Fruit fly (Drosophila melanogaster) whole organism, wandering third instar larva: Measurements from ENCODE around the gene CG13108.
A peak's percentile ranks its signal among the peaks of the same experiment; 100 is the strongest.

ENCODE experiments used
- Abd-B ChIP-seq: fragments of >200 bp; optimal IDR thresholded peaks from 2 replicates; lab custom pipeline; 2017; ENCODE audit warnings: missing biosample characterization, missing genetic modification characterization
- CG32264 ChIP-seq: fragments of 200-800 bp; sonication (Bioruptor generic); optimal IDR thresholded peaks from 2 replicates; lab custom pipeline; 2016; ENCODE audit warnings: missing biosample characterization, missing genetic modification characterization
- CG9705 ChIP-seq: fragments of 200-800 bp; sonication (Bioruptor generic); optimal IDR thresholded peaks from 2 replicates; lab custom pipeline; 2018; ENCODE audit warnings: missing biosample characterization, mild to moderate bottlenecking, missing genetic modification characterization
- CrebA ChIP-seq: fragments of 200-800 bp; sonication (Bioruptor generic); optimal IDR thresholded peaks from 2 replicates; lab custom pipeline; 2016; ENCODE audit warnings: missing biosample characterization, mild to moderate bottlenecking, missing genetic modification characterization, borderline replicate concordance
- Dfd ChIP-seq: fragments of >200 bp; optimal IDR thresholded peaks from 2 replicates; lab custom pipeline; 2017; ENCODE audit warnings: missing biosample characterization, missing genetic modification characterization
- Dif ChIP-seq: fragments of 200-275, 200-300 bp; sonication (Bioruptor generic); optimal IDR thresholded peaks from 2 replicates; lab custom pipeline; 2018; ENCODE audit warnings: missing biosample characterization, missing genetic modification characterization; ENCODE audit not compliant: partially characterized antibody
- GATAd ChIP-seq: sonication (Bioruptor generic); optimal IDR thresholded peaks from 2 replicates; lab custom pipeline; 2016; ENCODE audit warnings: missing biosample characterization, missing genetic modification characterization
- HLH106 ChIP-seq: fragments of 200-800 bp; optimal IDR thresholded peaks from 3 replicates; lab custom pipeline; 2019; ENCODE audit warnings: missing biosample characterization, mild to moderate bottlenecking, missing genetic modification characterization, moderate library complexity
- Hnf4 ChIP-seq: fragments of 200-800 bp; sonication (Bioruptor generic); optimal IDR thresholded peaks from 2 replicates; lab custom pipeline; 2016; ENCODE audit warnings: missing biosample characterization, mild to moderate bottlenecking, missing genetic modification characterization
- Hr78 ChIP-seq: fragments of >200 bp; optimal IDR thresholded peaks from 2 replicates; lab custom pipeline; 2017; ENCODE audit warnings: missing biosample characterization, missing genetic modification characterization
- Hr83 ChIP-seq: fragments of 200-300 bp; sonication (Bioruptor generic); optimal IDR thresholded peaks from 2 replicates; lab custom pipeline; 2016; ENCODE audit warnings: missing biosample characterization, mild to moderate bottlenecking, missing genetic modification characterization, moderate library complexity; ENCODE audit not compliant: poor library complexity, severe bottlenecking
- Jra ChIP-seq: sonication (Bioruptor generic); optimal IDR thresholded peaks from 2 replicates; lab custom pipeline; 2016; ENCODE audit warnings: missing biosample characterization, missing genetic modification characterization
- Mio ChIP-seq: sonication (Bioruptor generic); optimal IDR thresholded peaks from 2 replicates; lab custom pipeline; 2016; ENCODE audit warnings: missing biosample characterization, missing genetic modification characterization
- Myc ChIP-seq: fragments of >200 bp; optimal IDR thresholded peaks from 2 replicates; lab custom pipeline; 2017
- N ChIP-seq: fragments of >200 bp; optimal IDR thresholded peaks from 2 replicates; lab custom pipeline; 2018; ENCODE audit warnings: missing biosample characterization, missing external identifiers, missing genetic modification characterization
- OdsH ChIP-seq: fragments of 200-800 bp; sonication (Bioruptor generic); optimal IDR thresholded peaks from 2 replicates; lab custom pipeline; 2016; ENCODE audit warnings: missing biosample characterization, mild to moderate bottlenecking, missing genetic modification characterization
- Rel ChIP-seq, 2 experiments: fragments of 200-800 bp; sonication (Bioruptor generic) in 1 of 2; optimal IDR thresholded peaks; 2 replicates in 1 of 2; 3 replicates in 1 of 2; lab custom pipeline; 2016 to 2019; ENCODE audit warnings: mild to moderate bottlenecking in 2 of 2, missing biosample characterization in 2 of 2, missing genetic modification characterization in 2 of 2, moderate library complexity in 1 of 2
- Sp1 ChIP-seq: fragments of 200-800 bp; sonication (Bioruptor generic); optimal IDR thresholded peaks from 3 replicates; lab custom pipeline; 2019; ENCODE audit warnings: missing biosample characterization, mild to moderate bottlenecking, missing genetic modification characterization, moderate library complexity
- Vsx2 ChIP-seq: fragments of 200-300, 225-300 bp; sonication (Bioruptor generic); optimal IDR thresholded peaks from 2 replicates; lab custom pipeline; 2018; ENCODE audit warnings: missing biosample characterization, missing genetic modification characterization; ENCODE audit not compliant: partially characterized antibody
- br ChIP-seq: fragments of 200-800 bp; sonication (Bioruptor generic); optimal IDR thresholded peaks from 2 replicates; lab custom pipeline; 2016; ENCODE audit warnings: missing biosample characterization, missing genetic modification characterization
- brk ChIP-seq: fragments of 200-800 bp; sonication (Bioruptor generic); optimal IDR thresholded peaks from 2 replicates; lab custom pipeline; 2016; ENCODE audit warnings: missing biosample characterization, mild to moderate bottlenecking, missing genetic modification characterization
- dl ChIP-seq, 2 experiments: fragments of 175-275, 200-275 bp in 1 of 2; fragments of 200-275 bp in 1 of 2; sonication (Bioruptor generic); optimal IDR thresholded peaks; lab custom pipeline; 2018; ENCODE audit warnings: mild to moderate bottlenecking in 2 of 2, missing biosample characterization in 2 of 2, missing genetic modification characterization in 2 of 2, moderate library complexity in 2 of 2; ENCODE audit not compliant: partially characterized antibody in 2 of 2, insufficient read depth in 1 of 2
- dmrt93B ChIP-seq: fragments of 200-800 bp; sonication (Bioruptor generic); optimal IDR thresholded peaks from 2 replicates; lab custom pipeline; 2018; ENCODE audit warnings: missing biosample characterization, mild to moderate bottlenecking, missing genetic modification characterization
- dsf ChIP-seq: sonication (Bioruptor generic); optimal IDR thresholded peaks from 2 replicates; lab custom pipeline; 2016; ENCODE audit warnings: missing biosample characterization, missing genetic modification characterization, borderline replicate concordance
- ey ChIP-seq: fragments of 200-800 bp; sonication (Bioruptor generic); optimal IDR thresholded peaks from 2 replicates; lab custom pipeline; 2016; ENCODE audit warnings: missing biosample characterization, missing genetic modification characterization
- foxo ChIP-seq, 2 experiments: fragments of 200-800 bp; sonication (Bioruptor generic); optimal IDR thresholded peaks; 2 replicates in 1 of 2; 3 replicates in 1 of 2; lab custom pipeline; 2016 to 2017; ENCODE audit warnings: missing biosample characterization in 2 of 2, missing genetic modification characterization in 2 of 2
- fru ChIP-seq: fragments of 200-800 bp; sonication (Bioruptor generic); optimal IDR thresholded peaks from 3 replicates; lab custom pipeline; 2016; ENCODE audit warnings: missing biosample characterization, mild to moderate bottlenecking, missing genetic modification characterization
- h ChIP-seq: fragments of 200-800 bp; sonication (Bioruptor generic); optimal IDR thresholded peaks from 3 replicates; lab custom pipeline; 2016; ENCODE audit warnings: missing biosample characterization, mild to moderate bottlenecking, missing genetic modification characterization
- jim ChIP-seq: fragments of 175-275, 200-325 bp; sonication (Bioruptor generic); optimal IDR thresholded peaks from 2 replicates; lab custom pipeline; 2016; ENCODE audit warnings: missing biosample characterization, mild to moderate bottlenecking, missing genetic modification characterization
- lola ChIP-seq: fragments of >200 bp; optimal IDR thresholded peaks from 2 replicates; lab custom pipeline; 2017; ENCODE audit warnings: missing biosample characterization, missing genetic modification characterization
- pan ChIP-seq: fragments of >200 bp; optimal IDR thresholded peaks from 2 replicates; lab custom pipeline; 2017
- psq ChIP-seq: fragments of 200-800 bp; sonication (Bioruptor generic); optimal IDR thresholded peaks from 3 replicates; lab custom pipeline; 2017; ENCODE audit warnings: missing biosample characterization, mild to moderate bottlenecking, missing genetic modification characterization, moderate library complexity
- rgr ChIP-seq: fragments of 200-800 bp; sonication (Bioruptor generic); optimal IDR thresholded peaks from 3 replicates; lab custom pipeline; 2016; ENCODE audit warnings: missing biosample characterization, mild to moderate bottlenecking, missing genetic modification characterization
- sage ChIP-seq: fragments of 200-800 bp; sonication (Bioruptor generic); optimal IDR thresholded peaks from 2 replicates; lab custom pipeline; 2016; ENCODE audit warnings: missing biosample characterization, mild to moderate bottlenecking, missing genetic modification characterization
- sv ChIP-seq: fragments of 200-800 bp; sonication (Bioruptor generic); optimal IDR thresholded peaks from 3 replicates; lab custom pipeline; 2016; ENCODE audit warnings: missing biosample characterization, missing genetic modification characterization
- tai ChIP-seq: sonication (Bioruptor generic); optimal IDR thresholded peaks from 2 replicates; lab custom pipeline; 2016; ENCODE audit warnings: missing biosample characterization, missing genetic modification characterization
- usp ChIP-seq: fragments of >200 bp; optimal IDR thresholded peaks from 2 replicates; lab custom pipeline; 2017; ENCODE audit warnings: missing biosample characterization, missing genetic modification characterization
- woc ChIP-seq: sonication (Bioruptor generic); optimal IDR thresholded peaks from 2 replicates; lab custom pipeline; 2016; ENCODE audit warnings: missing biosample characterization, mild to moderate bottlenecking, missing genetic modification characterization

Gene CG13108

DNA sequence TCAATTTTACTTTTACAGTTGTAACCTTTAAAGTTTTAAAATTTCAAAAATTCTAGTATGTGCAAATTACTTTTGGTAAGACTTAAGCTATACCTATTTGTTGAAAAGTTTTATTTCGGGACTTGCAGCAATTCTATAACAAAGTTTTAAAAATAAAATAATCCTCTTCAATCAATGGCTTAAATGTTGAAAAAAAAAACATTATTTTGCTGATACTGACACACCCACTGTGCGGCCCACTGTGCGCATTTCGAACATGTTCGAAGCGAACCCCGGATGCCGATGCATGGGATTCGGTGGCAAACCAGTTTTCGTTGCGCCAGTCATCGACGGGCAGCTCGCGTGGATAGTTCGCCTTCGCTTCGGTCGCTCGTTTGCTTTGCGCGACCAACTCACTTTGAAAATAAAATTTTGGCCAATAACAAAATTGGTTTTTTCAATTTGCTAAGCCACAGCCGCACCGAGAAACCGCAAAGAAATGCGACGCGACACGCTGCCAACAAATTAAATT, 38.6 kb upstream of the CG13108 start, which contains the start of gene CG32982 (continued):
- TF ChIP-seq woc (GFP tag; lab: Kevin White, UChicago) (peak; percentile 77), sv (GFP tag; lab: Kevin White, UChicago) (peak; percentile 91), rgr (GFP tag; lab: Kevin White, UChicago) (peak; percentile 83), lola (GFP tag; lab: Kevin White, UChicago) (no peak), Sp1 (GFP tag; lab: Kevin White, UChicago) (peak; percentile 86), GATAd (GFP tag; lab: Kevin White, UChicago) (no peak), fru (GFP tag; lab: Kevin White, UChicago) (peak; percentile 89), Dfd (GFP tag; lab: Kevin White, UChicago) (no peak), jim (GFP tag; lab: Kevin White, UChicago) (no peak), Vsx2 (GFP tag; lab: Kevin White, UChicago) (peak; percentile 66), CG32264 (peak; percentile 39), Hnf4 (GFP tag; lab: Kevin White, UChicago) (peak; percentile 66), dmrt93B (GFP tag; lab: Kevin White, UChicago) (peak; percentile 77), h (GFP tag; lab: Kevin White, UChicago) (peak; percentile 86), Rel (GFP tag; optimal IDR thresholded peaks at IDR 0.05; lab: Kevin White, UChicago) (no peak), Rel (tag; optimal IDR thresholded peaks at IDR 0.05; lab: Kevin White, UChicago) (peak; percentile 34), OdsH (peak; percentile 80)

DNA sequence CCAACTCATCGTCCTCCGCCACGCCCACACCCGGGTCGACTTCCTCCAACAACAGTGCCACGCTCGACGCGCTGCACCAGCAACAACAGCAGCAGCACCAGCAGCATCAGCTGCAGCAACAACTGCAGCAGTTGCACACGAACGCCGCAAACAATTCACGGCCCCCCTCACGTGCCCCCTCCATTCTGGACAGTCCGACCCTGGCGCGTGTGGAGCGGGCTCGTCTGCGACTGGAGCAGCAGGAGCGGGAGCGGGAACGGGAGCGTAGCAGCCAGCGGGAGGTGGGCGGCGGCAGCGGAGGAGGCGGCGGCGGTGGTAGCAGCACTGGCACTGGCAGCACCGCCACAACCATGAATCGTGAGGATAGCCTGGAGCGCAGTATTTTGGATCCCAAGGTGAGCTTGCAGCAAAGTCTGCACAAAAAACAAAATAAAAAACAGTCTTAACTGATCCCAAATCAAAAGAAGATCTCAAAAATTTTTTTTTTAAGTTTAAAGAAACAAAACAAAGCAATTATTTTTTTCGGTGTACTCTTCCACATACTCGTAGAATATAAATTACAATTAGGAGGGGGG, 36.9 kb upstream of the CG13108 start:
- TF ChIP-seq foxo (GFP tag; optimal IDR thresholded peaks at IDR 0.05; lab: Kevin White, UChicago) (peak in 1 of 2 experiments; percentile 38), fru (GFP tag; lab: Kevin White, UChicago) (peak; percentile 54), rgr (GFP tag; lab: Kevin White, UChicago) (no peak)
- TF ChIP-seq, all 38 proteins: peak for 2

DNA sequence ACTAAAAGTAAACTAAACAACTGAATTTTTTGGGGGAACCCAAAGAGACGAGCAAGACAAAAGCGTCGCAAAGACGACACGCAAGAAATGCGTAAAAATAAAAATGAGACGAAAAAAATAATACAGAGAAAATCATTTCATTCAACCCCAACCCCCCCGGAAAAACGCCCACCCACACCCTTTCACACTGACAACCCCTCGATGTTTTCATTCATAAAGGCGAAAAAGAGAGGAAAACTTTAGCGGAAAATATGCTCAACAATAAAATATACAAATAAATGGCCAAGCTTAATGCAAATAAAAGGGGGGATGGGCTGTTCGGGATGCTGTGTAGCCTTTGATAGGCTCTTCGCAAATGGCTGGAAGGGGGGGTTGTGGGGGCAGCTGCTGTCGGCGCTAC, 33.1 kb upstream of the CG13108 start:
- no peak for TF ChIP-seq CrebA (GFP tag; lab: Kevin White, UChicago)
- no peak for TF ChIP-seq rgr (GFP tag; lab: Kevin White, UChicago)

DNA sequence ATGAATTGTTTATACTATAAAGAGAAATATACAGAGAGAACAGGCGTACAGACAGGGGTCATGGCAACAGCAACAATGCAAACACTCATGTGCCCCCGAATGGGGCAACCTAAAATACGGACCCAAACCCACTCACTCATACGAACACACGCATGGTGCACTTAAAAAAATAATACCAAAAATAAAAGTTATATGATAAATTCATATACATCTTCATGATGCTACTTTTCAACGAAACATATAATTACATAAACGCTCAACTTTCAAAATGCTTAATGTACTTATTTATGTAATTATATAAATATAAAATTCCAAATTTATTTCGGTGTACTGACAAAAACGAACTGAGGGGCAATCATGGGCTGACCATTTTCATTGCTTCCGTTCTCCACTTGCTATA, 30.9 kb upstream of the CG13108 start:
- no peak for TF ChIP-seq Mio (GFP tag; lab: Kevin White, UChicago)
- TF ChIP-seq sage (GFP tag; lab: Kevin White, UChicago): no peak
- TF ChIP-seq Rel (GFP tag; optimal IDR thresholded peaks at IDR 0.05; lab: Kevin White, UChicago): no peak
- TF ChIP-seq Rel (tag; optimal IDR thresholded peaks at IDR 0.05; lab: Kevin White, UChicago): no peak
- TF ChIP-seq ey (GFP tag; lab: Kevin White, UChicago): no peak
- no peak for TF ChIP-seq dmrt93B (GFP tag; lab: Kevin White, UChicago)
- peak; percentile 61 for TF ChIP-seq OdsH
- TF ChIP-seq Jra (GFP tag; lab: Kevin White, UChicago): no peak
- TF ChIP-seq tai (GFP tag; lab: Kevin White, UChicago): no peak
- TF ChIP-seq pan (lab: Kevin White, UChicago): no peak
- TF ChIP-seq h (GFP tag; lab: Kevin White, UChicago): peak; percentile 31
- no peak for TF ChIP-seq Dfd (GFP tag; lab: Kevin White, UChicago)
- TF ChIP-seq Hr83 (GFP tag; lab: Kevin White, UChicago): no peak
- TF ChIP-seq N: no peak
- no peak for TF ChIP-seq brk (GFP tag; lab: Kevin White, UChicago)
- no peak for TF ChIP-seq Hr78 (GFP tag; lab: Kevin White, UChicago)
- TF ChIP-seq sv (GFP tag; lab: Kevin White, UChicago): peak; percentile 23
- no peak for TF ChIP-seq usp
- no peak for TF ChIP-seq CrebA (GFP tag; lab: Kevin White, UChicago)
- no peak for TF ChIP-seq dl (GFP tag; optimal IDR thresholded peaks at IDR 0.05; lab: Kevin White, UChicago; ENCODE audit: insufficient read depth in 1 of 2, partially characterized antibody in 2 of 2)
- TF ChIP-seq dsf: no peak
- TF ChIP-seq jim (GFP tag; lab: Kevin White, UChicago): no peak
- TF ChIP-seq woc (GFP tag; lab: Kevin White, UChicago): no peak
- TF ChIP-seq GATAd (GFP tag; lab: Kevin White, UChicago): no peak
- TF ChIP-seq Dif: no peak
- TF ChIP-seq Sp1 (GFP tag; lab: Kevin White, UChicago): peak; percentile 54
- TF ChIP-seq Abd-B (GFP tag; lab: Kevin White, UChicago): no peak
- TF ChIP-seq lola (GFP tag; lab: Kevin White, UChicago): no peak
- peak in 1 of 2 experiments; percentile 64 for TF ChIP-seq foxo (GFP tag; optimal IDR thresholded peaks at IDR 0.05; lab: Kevin White, UChicago)
- no peak for TF ChIP-seq CG9705 (GFP tag; lab: Kevin White, UChicago)
- no peak for TF ChIP-seq br
- peak; percentile 40 for TF ChIP-seq HLH106 (tag; lab: Kevin White, UChicago)
- peak; percentile 37 for TF ChIP-seq rgr (GFP tag; lab: Kevin White, UChicago)
- TF ChIP-seq Myc: no peak
- peak; percentile 19 for TF ChIP-seq psq (GFP tag; lab: Kevin White, UChicago)
- TF ChIP-seq Vsx2 (GFP tag; lab: Kevin White, UChicago): no peak
- TF ChIP-seq Hnf4 (GFP tag; lab: Kevin White, UChicago): peak; percentile 16
- no peak for TF ChIP-seq CG32264
- TF ChIP-seq fru (GFP tag; lab: Kevin White, UChicago): peak; percentile 33
